Fruit fly (Drosophila melanogaster): ENCODE measurements around the gene DIP-theta.

DNA sequence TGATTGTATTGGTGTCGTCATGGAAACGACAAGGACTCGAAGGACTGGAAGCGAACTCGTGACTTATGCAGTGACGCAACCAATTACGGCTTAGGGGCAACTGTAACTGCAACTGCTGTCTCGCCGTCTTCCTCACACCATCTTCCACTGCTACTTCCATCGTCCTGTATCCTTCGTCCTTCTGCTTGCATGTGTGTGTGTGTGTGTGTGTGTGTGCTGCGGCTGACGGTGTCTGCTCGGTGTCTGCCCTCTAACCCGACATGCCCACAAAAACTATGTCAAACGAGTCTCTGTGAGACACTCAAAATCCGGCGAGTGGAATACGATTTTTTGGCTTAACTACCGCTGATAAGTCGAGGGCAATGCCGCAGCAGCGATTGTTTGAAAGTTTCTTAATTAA, 64.5 kb downstream of the DIP-theta start:
- TF ChIP-seq CG8478 (optimal IDR thresholded peaks at IDR 0.05) (no peak), CTCF (optimal IDR thresholded peaks at IDR 0.05) (no peak)
